Fruit fly (Drosophila melanogaster): ENCODE results near the gene mtSSB.

DNA sequence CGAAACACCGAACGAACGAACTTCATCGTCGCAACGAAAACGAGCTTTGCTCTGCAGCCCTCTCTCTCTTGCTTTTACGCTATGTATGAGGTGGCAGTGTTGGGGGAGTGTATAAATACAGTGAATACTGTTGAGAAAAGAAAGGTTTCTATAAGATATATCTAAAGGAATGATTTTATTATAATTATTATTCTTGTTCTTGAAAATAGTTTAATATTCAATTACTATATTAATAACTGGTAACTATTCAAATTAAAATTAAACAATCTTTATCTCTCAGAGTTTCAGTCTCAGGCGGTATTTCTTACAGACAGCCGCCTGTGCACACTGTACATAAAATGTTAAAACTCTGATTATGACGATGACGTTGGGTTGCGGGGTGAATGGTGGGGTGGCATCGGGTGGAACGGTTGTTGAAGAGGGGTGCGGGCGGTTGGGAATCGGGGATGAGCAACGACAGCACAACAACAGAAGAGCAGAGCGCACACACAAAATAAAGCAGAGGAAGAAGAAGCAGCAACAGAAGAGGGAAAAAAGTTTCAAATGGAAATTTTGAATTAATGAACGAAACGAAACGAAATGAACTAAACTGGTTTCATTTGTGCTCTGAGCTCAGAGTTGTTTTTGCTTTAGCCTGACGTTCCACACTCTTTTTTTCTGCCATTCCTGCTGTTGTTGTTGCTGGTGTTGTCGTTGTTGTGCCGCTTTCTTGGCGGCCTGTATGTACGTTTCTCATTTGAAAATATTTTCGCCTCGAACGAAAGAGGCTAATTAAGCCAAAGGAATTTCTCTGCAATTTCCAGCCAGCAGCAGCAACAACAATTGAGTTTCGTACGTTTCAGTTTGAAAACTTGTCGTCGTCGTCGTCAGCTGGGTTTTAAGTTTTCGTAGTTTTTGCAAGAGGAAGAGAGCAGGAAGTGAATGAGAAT lies 31.9 kb upstream of the mtSSB start:
- no peak for TF ChIP-seq CG8478 (optimal IDR thresholded peaks at IDR 0.05)
- no peak for TF ChIP-seq Dll (optimal IDR thresholded peaks at IDR 0.05)
- no peak for TF ChIP-seq pan (optimal IDR thresholded peaks at IDR 0.05)

All from whole organism.